2 fruit fly cellular contexts compared by ENCODE assay signal in genomic region chr3L:12677952-12678351, dm6.
TF ChIP-seq lines count a peak whose summit lies in the region.

No protein-coding gene starts in this region.

- TF ChIP-seq CTCF in whole organism, embryonic (GFP tag; optimal IDR thresholded peaks at IDR 0.05; lab: Kevin White, UChicago): no peak

TF ChIP-seq in whole organism, embryonic, 481 proteins besides CTCF, POLR2A, EP300 and RAD21:
- no peak for TF ChIP-seq Fer2 (tag; optimal IDR thresholded peaks at IDR 0.05; lab: Kevin White, UChicago)
- no peak for TF ChIP-seq CG9876 (GFP tag; optimal IDR thresholded peaks at IDR 0.05; lab: Kevin White, UChicago)
- TF ChIP-seq sna (GFP tag; IDR thresholded peaks at IDR 0.05; lab: Robert Waterston, UW; ENCODE audit: partially characterized antibody): no peak
- 0 out of 3 replicates have a peak, but pooled peaks have one; percentile 12 for TF ChIP-seq CG11695 (GFP tag; IDR thresholded peaks at IDR 0.05; lab: Robert Waterston, UW)
- TF ChIP-seq pfk (GFP tag; optimal IDR thresholded peaks at IDR 0.05; lab: Kevin White, UChicago): no peak
- TF ChIP-seq Xrp1 (GFP tag; IDR thresholded peaks at IDR 0.05; lab: Robert Waterston, UW): peak; percentile 37; the same call in 1 of the 2 replicates
- peak; percentile 45; the same call in 1 of the 2 replicates for TF ChIP-seq CG10959 (GFP tag; IDR thresholded peaks at IDR 0.05; lab: Robert Waterston, UW)
- peak; percentile 27 for TF ChIP-seq CG10979 (tag; optimal IDR thresholded peaks at IDR 0.05; lab: Kevin White, UChicago)
- no peak for TF ChIP-seq her (GFP tag; optimal IDR thresholded peaks at IDR 0.05; lab: Kevin White, UChicago)
- TF ChIP-seq lmd (GFP tag; IDR thresholded peaks at IDR 0.05; lab: Robert Waterston, UW): no peak; the same call in 1 of the 2 replicates
- 0 out of 2 replicates have a peak, but pooled peaks have one; percentile 8 for TF ChIP-seq Awh (GFP tag; IDR thresholded peaks at IDR 0.05; lab: Robert Waterston, UW)
- peak in 1 of 2 experiments; percentile 87 for TF ChIP-seq Pdp1 (GFP tag; optimal IDR thresholded peaks at IDR 0.05; lab: Kevin White, UChicago)
- peak in 1 of 2 experiments; percentile 27 for TF ChIP-seq chif (GFP tag; optimal IDR thresholded peaks at IDR 0.05; lab: Kevin White, UChicago)
- TF ChIP-seq psq (GFP tag; optimal IDR thresholded peaks at IDR 0.05; lab: Kevin White, UChicago): no peak
- TF ChIP-seq CG11504 (tag; optimal IDR thresholded peaks at IDR 0.05; lab: Kevin White, UChicago): peak; percentile 1
- peak; percentile 25 for TF ChIP-seq dmrt11E (tag; optimal IDR thresholded peaks at IDR 0.05; lab: Kevin White, UChicago)
- peak; percentile 80 for TF ChIP-seq gcm (GFP tag; optimal IDR thresholded peaks at IDR 0.05; lab: Kevin White, UChicago)
- TF ChIP-seq CG7357 (GFP tag; IDR thresholded peaks at IDR 0.05; lab: Robert Waterston, UW): 0 out of 3 replicates have a peak, but pooled peaks have one; percentile 16
- peak; percentile 71 for TF ChIP-seq sens (GFP tag; lab: Kevin White, UChicago)
- TF ChIP-seq ci (GFP tag; IDR thresholded peaks at IDR 0.05; lab: Robert Waterston, UW): 0 out of 3 replicates have a peak, but pooled peaks have one; percentile 17
- peak; percentile 57 for TF ChIP-seq zfh1 (GFP tag; IDR thresholded peaks at IDR 0.05; lab: Robert Waterston, UW)
- TF ChIP-seq gem (tag; optimal IDR thresholded peaks at IDR 0.05; lab: Kevin White, UChicago): peak; percentile 11
- TF ChIP-seq Abd-B (GFP tag; optimal IDR thresholded peaks at IDR 0.05; lab: Kevin White, UChicago): no peak
- TF ChIP-seq CG8765 (GFP tag; IDR thresholded peaks at IDR 0.05; lab: Robert Waterston, UW): peak; percentile 38; the same call in 1 of the 2 replicates
- peak; percentile 35 for TF ChIP-seq CG2712 (tag; optimal IDR thresholded peaks at IDR 0.05; lab: Kevin White, UChicago)
- TF ChIP-seq CG6654 (GFP tag; optimal IDR thresholded peaks at IDR 0.05; lab: Kevin White, UChicago): no peak
- 0 out of 2 replicates have a peak, but pooled peaks have one; percentile 25 for TF ChIP-seq ara (GFP tag; IDR thresholded peaks at IDR 0.05; lab: Robert Waterston, UW)
- TF ChIP-seq CG12391 (tag; optimal IDR thresholded peaks at IDR 0.05; lab: Kevin White, UChicago): no peak
- TF ChIP-seq phol (tag; optimal IDR thresholded peaks at IDR 0.05; lab: Kevin White, UChicago): peak; percentile 3
- peak; percentile 27 for TF ChIP-seq CG18262 (tag; optimal IDR thresholded peaks at IDR 0.05; lab: Kevin White, UChicago)
- peak; percentile 2 for TF ChIP-seq CG14710 (tag; optimal IDR thresholded peaks at IDR 0.05; lab: Kevin White, UChicago)
- TF ChIP-seq CG4404 (GFP tag; IDR thresholded peaks at IDR 0.05; lab: Robert Waterston, UW): peak; percentile 24; the same call in 1 of the 2 replicates
- peak in 1 of 2 experiments; percentile 2 for TF ChIP-seq bsh (GFP tag; optimal IDR thresholded peaks at IDR 0.05; lab: Kevin White, UChicago)
- TF ChIP-seq so (GFP tag; IDR thresholded peaks at IDR 0.05; lab: Robert Waterston, UW): 0 out of 3 replicates have a peak, but pooled peaks have one; percentile 9
- TF ChIP-seq Med (GFP tag; lab: Kevin White, UChicago): peak; percentile 31
- TF ChIP-seq row (GFP tag; IDR thresholded peaks at IDR 0.05; lab: Robert Waterston, UW): peak; percentile 26; the same call in 2 of the 3 replicates
- TF ChIP-seq prd (optimal IDR thresholded peaks at IDR 0.05; lab: Kevin White, UChicago): no peak
- peak; percentile 62; the same call in 2 of the 3 replicates for TF ChIP-seq prd (GFP tag; IDR thresholded peaks at IDR 0.05; lab: Robert Waterston, UW)
- TF ChIP-seq Ptx1 (GFP tag; IDR thresholded peaks at IDR 0.05; lab: Robert Waterston, UW): peak; percentile 20; the same call in 1 of the 2 replicates

TF ChIP-seq in whole organism, prepupa, 60 proteins besides CTCF, POLR2A, EP300 and RAD21:
- TF ChIP-seq Eip78C (GFP tag; lab: Kevin White, UChicago) (peak; percentile 30), CG15336 (GFP tag; IDR thresholded peaks at IDR 0.05; lab: Robert Waterston, UW) (no peak), Met (GFP tag; optimal IDR thresholded peaks at IDR 0.05; lab: Kevin White, UChicago) (peak; percentile 14)
